Worm (Caenorhabditis elegans) whole organism, midembryonic: ENCODE data around the gene prx-19.

Source experiments
- T22C8.4 ChIP-seq: fragments of 200-800 bp; sonication (Bioruptor generic); IDR thresholded peaks from 2 replicates; pipeline ENCODE4 v1.3.6; 2022; ENCODE audit warnings: missing genetic modification characterization, missing compliant biosample characterization
- cog-1 ChIP-seq: sonication (generic microtip); optimal IDR thresholded peaks from 2 replicates; lab custom pipeline; 2016; ENCODE audit warnings: missing genetic modification characterization, missing compliant biosample characterization
- flt-1 ChIP-seq: fragments of 200-800 bp; sonication (Bioruptor generic); IDR thresholded peaks from 2 replicates; pipeline ENCODE4 v1.3.6; 2022; ENCODE audit warnings: missing genetic modification characterization, missing compliant biosample characterization
- klf-2 ChIP-seq: fragments of 200-800 bp; sonication (Bioruptor generic); conservative IDR thresholded peaks from 2 replicates; pipeline ENCODE4 v1.3.6; 2022; ENCODE audit warnings: missing genetic modification reagents, missing genetic modification characterization, missing compliant biosample characterization
- med-1 ChIP-seq: sonication (generic microtip); optimal IDR thresholded peaks from 2 replicates; lab custom pipeline; 2017; ENCODE audit warnings: missing genetic modification characterization, mild to moderate bottlenecking, missing compliant biosample characterization, antibody characterized with exemption, missing genetic modification reagents; ENCODE audit not compliant: insufficient read depth
- ref-1 ChIP-seq: fragments of 200-800 bp; sonication (Bioruptor generic); conservative IDR thresholded peaks from 2 replicates; pipeline ENCODE4 v1.3.6; 2022; ENCODE audit warnings: missing genetic modification reagents, missing genetic modification characterization, missing compliant biosample characterization
- tab-1 ChIP-seq: fragments of 200-800 bp; sonication (Bioruptor generic); IDR thresholded peaks from 2 replicates; pipeline ENCODE4 v1.3.6; 2022; ENCODE audit warnings: missing genetic modification characterization, missing compliant biosample characterization
- ztf-23 ChIP-seq: fragments of 200-800 bp; sonication (Bioruptor generic); IDR thresholded peaks from 2 replicates; pipeline ENCODE4 v1.3.6; 2022; ENCODE audit warnings: missing genetic modification reagents, missing genetic modification characterization, missing compliant biosample characterization

ce11 chrIII:8811111-8811510 is 2.0 kb upstream of the prx-19 start:
- TF ChIP-seq ref-1 (GFP tag; lab: Robert Waterston, UW) (no peak), flt-1 (GFP tag; lab: Robert Waterston, UW) (no peak), med-1 (GFP tag; lab: Kevin White, UChicago) (no peak), ztf-23 (GFP tag; lab: Robert Waterston, UW) (no peak), T22C8.4 (GFP tag; lab: Robert Waterston, UW) (no peak), cog-1 (tag; lab: Kevin White, UChicago) (no peak), klf-2 (no peak), tab-1 (no peak)
